Worm (Caenorhabditis elegans): Measurements from ENCODE around the gene Y53F4B.5.

ce11 chrII:14983909-14984308 lies at the start of gene Y53F4B.5:
- no peak for TF ChIP-seq him-1 (tag; optimal IDR thresholded peaks at IDR 0.05)
- no peak for TF ChIP-seq dao-5 (tag; optimal IDR thresholded peaks at IDR 0.05)
- no peak for TF ChIP-seq W03F9.2 (tag; optimal IDR thresholded peaks at IDR 0.05)
